Fruit fly (Drosophila melanogaster) whole organism: Measurements from ENCODE around the gene Syx7.

Experiments used
- CG8478 ChIP-seq: fragments of >200 bp; optimal IDR thresholded peaks from 2 replicates; lab custom pipeline; 2018; ENCODE audit warnings: inconsistent platforms
- Dll ChIP-seq: fragments of >200 bp; optimal IDR thresholded peaks from 2 replicates; lab custom pipeline; 2017
- EcR ChIP-seq, 2 experiments: fragments of >200 bp; optimal IDR thresholded peaks; 2 replicates each; lab custom pipeline; 2017; ENCODE audit warnings: missing biosample characterization in 2 of 2, missing genetic modification characterization in 2 of 2, missing genetic modification reagents in 2 of 2
- pan ChIP-seq: fragments of >200 bp; optimal IDR thresholded peaks from 2 replicates; lab custom pipeline; 2017
- psq ChIP-seq: fragments of >200 bp; optimal IDR thresholded peaks from 2 replicates; lab custom pipeline; 2017
- usp ChIP-seq: fragments of >200 bp; optimal IDR thresholded peaks from 2 replicates; lab custom pipeline; 2017; ENCODE audit warnings: missing biosample characterization, missing genetic modification characterization, mixed read lengths

Syx7 gene

DNA sequence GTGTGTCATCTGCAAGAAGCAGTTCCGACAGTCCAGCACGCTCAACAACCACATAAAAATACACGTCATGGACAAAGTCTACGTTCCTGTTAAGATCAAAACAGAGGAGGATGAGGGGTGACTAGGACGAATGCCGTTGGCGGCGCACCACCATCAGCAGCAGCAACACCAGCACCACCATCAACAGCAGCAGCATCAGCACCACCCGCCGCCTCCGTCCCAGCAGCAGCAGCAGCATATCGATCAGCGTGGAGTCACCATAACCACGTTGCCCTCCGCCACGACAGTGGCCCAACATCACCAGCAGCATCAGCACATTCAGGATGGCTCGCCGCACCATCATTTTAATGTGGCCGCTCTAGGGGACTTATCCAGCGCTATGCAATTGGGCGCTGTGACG is 9.5 kb upstream of the Syx7 start:
- TF ChIP-seq psq (lab: Kevin White, UChicago): no peak
- TF ChIP-seq EcR (GFP tag; optimal IDR thresholded peaks at IDR 0.05; lab: Kevin White, UChicago): no peak
- TF ChIP-seq CG8478 (lab: Kevin White, UChicago): no peak
- no peak for TF ChIP-seq pan
- no peak for TF ChIP-seq Dll (lab: Kevin White, UChicago)
- TF ChIP-seq usp (GFP tag; lab: Kevin White, UChicago): no peak

DNA sequence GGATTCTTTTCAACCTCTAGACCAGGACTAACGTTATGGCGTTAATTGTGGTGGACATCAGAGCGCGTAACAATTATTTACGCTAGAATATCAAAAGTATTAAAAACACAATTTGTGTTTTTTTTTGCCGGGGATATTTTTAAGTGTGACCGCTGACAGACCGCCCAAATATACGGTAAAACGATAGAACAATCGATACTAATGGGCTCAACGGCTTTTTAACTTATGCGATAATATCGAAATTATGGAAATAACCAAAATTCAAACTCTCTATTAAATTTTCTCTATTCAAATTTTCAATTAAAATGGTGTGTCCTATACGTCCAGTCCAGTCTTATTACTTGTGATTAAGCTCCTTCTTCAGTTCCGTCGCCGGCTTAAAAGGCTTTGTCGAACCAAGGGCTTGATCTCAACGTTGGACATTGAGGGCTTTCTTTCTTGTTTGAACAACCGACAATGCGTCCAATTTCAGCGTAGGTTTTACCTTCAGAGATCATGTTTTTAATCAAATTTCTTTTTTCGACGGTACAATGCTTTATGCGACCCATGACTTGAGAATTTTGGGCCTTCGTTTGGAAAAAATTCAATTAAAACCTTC is 4.3 kb upstream of the Syx7 start, which contains the start of gene CG5664:
Gene CG5664 (minus strand): TSS at position 148 of the 598 bp plus-strand sequence.
- TF ChIP-seq pan: no peak
- TF ChIP-seq Dll (lab: Kevin White, UChicago): no peak
- no peak for TF ChIP-seq usp (GFP tag; lab: Kevin White, UChicago)
- no peak for TF ChIP-seq CG8478 (lab: Kevin White, UChicago)
- no peak for TF ChIP-seq psq (lab: Kevin White, UChicago)
- TF ChIP-seq EcR (GFP tag; optimal IDR thresholded peaks at IDR 0.05; lab: Kevin White, UChicago): no peak

DNA sequence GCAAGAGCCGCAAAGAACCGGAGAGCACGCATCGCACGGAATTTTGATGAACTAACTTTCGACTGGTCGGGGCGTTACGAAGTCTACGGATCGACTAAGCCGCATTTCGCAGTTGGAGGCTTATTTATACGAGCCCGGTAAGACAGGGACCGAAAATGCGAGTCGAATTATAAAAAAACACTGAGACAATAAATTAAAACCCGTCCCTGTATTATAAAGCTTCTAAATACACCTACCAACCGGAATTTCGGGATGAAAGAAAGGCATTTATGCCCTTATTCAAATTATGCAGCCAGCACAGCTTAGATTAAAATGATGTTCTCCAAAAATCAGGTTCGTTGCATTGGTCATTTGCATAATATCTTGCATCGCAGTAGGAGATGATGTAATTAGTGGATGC is 915 bp upstream of the Syx7 start, which contains the start of gene Alp1:
Gene Alp1 (minus strand): TSS at position 101 of the 400 bp plus-strand sequence.
- no peak for TF ChIP-seq Dll (lab: Kevin White, UChicago)
- peak; percentile 29 for TF ChIP-seq pan
- no peak for TF ChIP-seq psq (lab: Kevin White, UChicago)
- TF ChIP-seq CG8478 (lab: Kevin White, UChicago): no peak
- no peak for TF ChIP-seq usp (GFP tag; lab: Kevin White, UChicago)

DNA sequence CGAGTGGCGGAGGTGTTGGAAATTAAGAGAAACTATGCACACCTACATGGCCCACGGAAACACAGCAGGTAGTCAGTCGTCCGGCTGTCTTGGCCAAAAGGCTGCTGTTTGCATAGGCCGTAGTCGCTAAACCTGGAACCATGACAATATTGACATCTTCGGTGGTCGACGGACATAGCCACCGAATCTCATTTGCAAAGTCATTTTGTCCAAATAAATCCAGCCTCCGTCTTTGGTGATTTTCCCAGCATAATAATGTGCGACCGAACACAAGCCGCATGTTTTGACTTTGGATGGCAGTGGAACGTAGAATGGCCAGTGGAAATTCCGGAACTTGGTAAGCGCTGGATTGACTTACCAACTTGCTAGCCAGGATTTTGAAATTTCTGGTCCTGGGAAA is 3.7 kb downstream of the Syx7 start:
- TF ChIP-seq pan (no peak), EcR (GFP tag; optimal IDR thresholded peaks at IDR 0.05; lab: Kevin White, UChicago) (no peak), CG8478 (lab: Kevin White, UChicago) (no peak), Dll (lab: Kevin White, UChicago) (no peak), psq (lab: Kevin White, UChicago) (no peak), usp (GFP tag; lab: Kevin White, UChicago) (no peak)

DNA sequence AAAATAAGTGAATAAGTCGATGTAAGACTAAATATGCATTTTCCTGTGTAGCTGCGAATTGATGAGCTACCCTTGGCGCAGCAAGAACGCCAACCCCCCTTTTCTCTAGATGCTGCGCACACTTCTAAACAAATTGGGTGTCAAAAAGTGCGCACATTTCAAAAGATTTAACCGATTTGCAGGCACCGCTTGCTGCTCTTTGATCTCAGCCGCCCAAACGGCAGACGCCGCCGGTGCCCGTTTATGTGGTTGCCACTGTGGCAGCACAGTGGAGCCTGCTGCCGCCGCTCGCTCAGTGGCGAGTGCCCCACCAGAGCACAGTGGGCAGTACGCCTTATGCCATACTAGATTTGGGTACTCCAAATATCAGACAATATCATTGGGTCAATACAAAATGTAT is 4.9 kb downstream of the Syx7 start:
- TF ChIP-seq psq (lab: Kevin White, UChicago): no peak
- TF ChIP-seq CG8478 (lab: Kevin White, UChicago): no peak
- TF ChIP-seq Dll (lab: Kevin White, UChicago): no peak
- no peak for TF ChIP-seq pan
- no peak for TF ChIP-seq EcR (GFP tag; optimal IDR thresholded peaks at IDR 0.05; lab: Kevin White, UChicago)
- no peak for TF ChIP-seq usp (GFP tag; lab: Kevin White, UChicago)

DNA sequence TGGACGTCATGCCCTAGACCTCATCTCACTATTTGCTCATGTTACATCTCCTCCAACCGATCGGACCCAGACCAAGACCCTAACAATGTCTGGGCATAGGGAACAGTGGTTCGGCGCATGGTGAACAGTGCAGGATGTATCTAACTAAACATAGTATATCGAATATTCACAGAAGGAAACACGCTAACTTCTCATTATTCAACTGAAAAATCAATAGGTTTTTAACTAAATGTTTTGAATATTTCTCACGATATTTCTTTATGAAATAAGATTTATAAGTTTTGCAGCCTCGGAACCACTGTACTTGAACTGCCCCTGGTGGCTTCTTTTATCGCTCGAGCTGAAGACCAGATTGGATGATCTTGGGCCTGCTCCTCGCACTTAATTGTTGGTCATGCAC is 8.0 kb downstream of the Syx7 start:
- no peak for TF ChIP-seq usp (GFP tag; lab: Kevin White, UChicago)
- TF ChIP-seq CG8478 (lab: Kevin White, UChicago): no peak
- no peak for TF ChIP-seq pan
- TF ChIP-seq EcR (GFP tag; optimal IDR thresholded peaks at IDR 0.05; lab: Kevin White, UChicago): no peak
- no peak for TF ChIP-seq Dll (lab: Kevin White, UChicago)
- TF ChIP-seq psq (lab: Kevin White, UChicago): no peak

DNA sequence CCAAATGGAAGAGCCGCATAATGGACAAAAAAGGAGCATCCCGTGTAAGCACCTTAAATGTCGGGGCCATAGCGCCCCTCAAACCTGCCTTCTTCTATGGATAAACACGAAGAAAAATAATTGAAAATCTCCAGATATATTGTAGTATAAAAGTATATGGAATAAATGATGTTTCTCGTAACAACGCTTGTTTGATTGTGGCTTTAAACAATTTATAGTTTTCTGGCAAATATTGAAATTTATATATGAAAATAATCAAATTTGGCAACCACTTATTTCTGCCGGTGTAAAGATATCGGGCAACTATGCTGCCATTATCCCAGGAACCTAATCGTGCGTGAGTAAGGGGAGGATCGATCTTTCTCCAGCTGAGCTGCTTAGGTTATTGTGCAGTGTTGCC is 9.6 kb downstream of the Syx7 start:
- TF ChIP-seq psq (lab: Kevin White, UChicago) (no peak), pan (no peak), EcR (GFP tag; optimal IDR thresholded peaks at IDR 0.05; lab: Kevin White, UChicago) (no peak), CG8478 (lab: Kevin White, UChicago) (no peak), Dll (lab: Kevin White, UChicago) (no peak), usp (GFP tag; lab: Kevin White, UChicago) (no peak)

DNA sequence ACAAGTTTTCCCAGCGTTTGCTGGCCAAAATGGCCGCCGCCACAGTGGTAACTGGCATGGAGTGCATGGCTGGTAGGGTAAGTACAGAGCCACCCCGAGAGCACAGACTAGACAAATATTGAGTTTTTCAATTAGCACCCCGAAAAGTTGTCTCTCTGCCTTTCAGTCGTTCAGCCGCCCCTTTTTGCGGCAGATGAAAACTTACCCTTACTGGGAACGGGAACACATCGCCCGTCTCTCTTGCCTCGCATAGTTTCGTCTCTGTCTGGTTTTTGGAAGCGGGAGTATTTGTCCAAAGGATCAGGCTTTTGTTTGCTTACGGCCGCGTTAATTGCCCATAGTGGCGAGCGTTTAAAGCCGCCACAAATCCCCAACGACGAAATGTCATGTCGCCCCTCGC is 13.1 kb downstream of the Syx7 start:
- TF ChIP-seq usp (GFP tag; lab: Kevin White, UChicago): no peak
- no peak for TF ChIP-seq psq (lab: Kevin White, UChicago)

DNA sequence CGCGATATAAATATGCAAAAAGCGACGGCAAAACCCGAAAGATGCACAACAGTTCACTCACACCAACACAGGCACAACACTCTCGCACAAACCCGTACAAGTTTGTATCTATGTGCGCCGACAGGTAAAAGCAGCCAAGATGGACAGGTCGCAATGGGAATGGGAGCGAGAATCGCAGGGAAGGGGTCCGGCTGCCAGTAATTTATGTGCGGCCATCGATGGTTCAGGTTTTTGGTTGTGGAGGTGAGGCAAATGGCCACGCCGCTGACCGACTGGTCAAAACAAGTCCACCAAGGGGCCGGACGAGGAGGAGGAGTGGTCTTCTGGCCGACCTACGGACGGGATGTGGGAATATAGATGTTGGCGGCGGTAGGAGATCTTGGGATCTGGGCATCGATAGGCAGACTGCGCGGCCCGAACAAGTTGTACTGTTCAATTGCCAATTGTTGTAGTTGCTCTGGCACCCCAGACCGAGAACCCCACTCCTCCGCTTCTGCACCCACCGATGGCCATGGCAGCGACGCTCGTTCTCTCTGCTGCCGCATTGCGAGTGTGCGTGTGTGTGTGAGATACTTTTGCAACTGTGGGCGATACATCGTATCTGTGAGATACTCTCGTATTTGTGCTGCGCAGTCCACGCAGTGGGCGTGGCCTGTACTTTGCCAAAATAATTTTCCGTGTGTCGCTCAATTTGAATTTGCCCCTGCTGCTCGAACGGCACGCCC is 14.7 kb downstream of the Syx7 start:
- TF ChIP-seq Dll (lab: Kevin White, UChicago) (peak; percentile 34), pan (no peak)

DNA sequence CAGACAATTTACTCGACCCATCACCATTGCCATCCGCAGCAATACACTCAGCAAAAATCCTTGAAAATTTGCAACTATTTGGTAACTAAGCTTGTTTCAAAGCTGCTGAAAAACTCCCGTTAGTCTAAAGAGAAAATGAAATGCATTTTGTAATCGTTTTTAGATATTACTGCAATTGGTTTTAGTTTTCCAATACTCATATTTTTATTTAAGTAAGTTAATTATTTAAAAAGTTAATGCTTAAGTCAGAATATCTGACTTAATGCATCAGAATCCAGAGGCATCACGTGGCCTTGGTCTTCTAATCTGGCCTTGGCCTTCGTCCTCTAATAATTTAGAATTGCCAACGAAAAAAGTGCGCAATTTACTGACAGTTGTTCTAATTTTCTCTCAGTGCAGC is 17.2 kb downstream of the Syx7 start:
- TF ChIP-seq EcR (GFP tag; optimal IDR thresholded peaks at IDR 0.05; lab: Kevin White, UChicago) (no peak), pan (no peak), Dll (lab: Kevin White, UChicago) (no peak), usp (GFP tag; lab: Kevin White, UChicago) (no peak), psq (lab: Kevin White, UChicago) (no peak), CG8478 (lab: Kevin White, UChicago) (no peak)

DNA sequence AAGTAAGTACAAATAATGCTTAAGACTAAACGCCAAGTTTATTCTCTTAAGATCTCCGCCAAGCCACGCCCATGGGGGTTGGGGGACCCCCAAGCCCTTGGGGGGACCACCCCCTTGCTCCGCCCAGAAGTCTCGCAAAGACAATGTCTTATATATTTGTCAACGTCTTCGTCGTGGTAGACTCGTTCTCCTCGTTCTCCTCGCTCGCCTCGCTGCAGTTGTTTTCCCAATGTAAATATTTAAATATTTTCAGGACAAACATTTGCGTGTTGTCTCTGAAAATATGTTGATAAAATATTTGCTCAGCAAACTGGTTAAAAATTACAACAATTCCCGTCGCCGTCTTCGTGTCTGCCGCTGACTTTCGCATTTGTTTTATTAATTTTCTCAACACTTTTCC is 18.6 kb downstream of the Syx7 start:
- no peak for TF ChIP-seq pan
- TF ChIP-seq psq (lab: Kevin White, UChicago): no peak
- TF ChIP-seq EcR (GFP tag; optimal IDR thresholded peaks at IDR 0.05; lab: Kevin White, UChicago): no peak
- no peak for TF ChIP-seq CG8478 (lab: Kevin White, UChicago)
- no peak for TF ChIP-seq usp (GFP tag; lab: Kevin White, UChicago)
- TF ChIP-seq Dll (lab: Kevin White, UChicago): no peak
